Worm (Caenorhabditis elegans) whole organism, L4 larva: ENCODE results near the gene srm-3.

Experiments
- F10B5.3 ChIP-seq: sonication (generic microtip); optimal IDR thresholded peaks from 2 replicates; lab custom pipeline; 2016; ENCODE audit warnings: mild to moderate bottlenecking, missing genetic modification characterization, missing compliant biosample characterization
- T20F7.1 ChIP-seq: fragments of 200-800 bp; sonication (Bioruptor generic); optimal IDR thresholded peaks from 2 replicates; lab custom pipeline; 2018; ENCODE audit warnings: mild to moderate bottlenecking, missing genetic modification characterization, missing compliant biosample characterization
- Y48G9A.11 ChIP-seq: fragments of 200-800 bp; sonication (Bioruptor generic); IDR thresholded peaks from 2 replicates; pipeline ENCODE4 v1.3.6; 2022; ENCODE audit warnings: missing genetic modification reagents, missing genetic modification characterization, missing compliant biosample characterization
- Y75B8A.6 ChIP-seq: fragments of 200-800 bp; sonication (Bioruptor generic); IDR thresholded peaks from 2 replicates; pipeline ENCODE4 v1.3.6; 2022; ENCODE audit warnings: missing genetic modification reagents, missing genetic modification characterization, missing compliant biosample characterization
- ZK546.5 ChIP-seq, 2 experiments: sonication (generic microtip); optimal IDR thresholded peaks; 2 replicates each; lab custom pipeline; 2017; ENCODE audit warnings: missing biosample characterization in 2 of 2, missing genetic modification characterization in 2 of 2
- aha-1 ChIP-seq: fragments of 150-350 bp; peaks from one replicate; lab custom pipeline; 2014; ENCODE audit warnings: missing biosample characterization, missing genetic modification characterization
- ama-1 ChIP-seq: fragments of 150-350 bp; optimal IDR thresholded peaks from 2 replicates; lab custom pipeline; 2014; ENCODE audit warnings: inconsistent platforms, mixed read lengths
- attf-4 ChIP-seq: sonication (generic microtip); optimal IDR thresholded peaks from 3 replicates; lab custom pipeline; 2017; ENCODE audit warnings: missing biosample characterization, missing genetic modification characterization
- ces-1 ChIP-seq: fragments of 150-350 bp; sonication (generic microtip); optimal IDR thresholded peaks from 4 replicates; lab custom pipeline; 2014; ENCODE audit warnings: missing biosample characterization, missing genetic modification reagents, missing genetic modification characterization
- cey-2 ChIP-seq: sonication (generic microtip); optimal IDR thresholded peaks from 3 replicates; lab custom pipeline; 2017; ENCODE audit warnings: missing genetic modification characterization, mild to moderate bottlenecking, missing compliant biosample characterization, antibody characterized with exemption, borderline replicate concordance; ENCODE audit not compliant: insufficient read depth
- ctbp-1 ChIP-seq: fragments of 200-800 bp; sonication (Bioruptor generic); IDR thresholded peaks from 2 replicates; pipeline ENCODE4 v1.3.6; 2022; ENCODE audit warnings: missing genetic modification reagents, missing genetic modification characterization, missing compliant biosample characterization
- daf-16 ChIP-seq, 3 experiments: sonication (generic microtip); optimal IDR thresholded peaks; 2 replicates each; lab custom pipeline; 2016 to 2017; ENCODE audit warnings: missing genetic modification characterization in 3 of 3, missing genetic modification reagents in 3 of 3, mild to moderate bottlenecking in 2 of 3, missing compliant biosample characterization in 2 of 3, missing biosample characterization in 1 of 3, moderate library complexity in 1 of 3
- daf-8 ChIP-seq: fragments of 200-800 bp; sonication (Bioruptor generic); IDR thresholded peaks from 2 replicates; pipeline ENCODE4 v1.3.6; 2022; ENCODE audit warnings: missing genetic modification characterization, missing compliant biosample characterization
- dve-1 ChIP-seq: sonication (generic microtip); optimal IDR thresholded peaks from 2 replicates; lab custom pipeline; 2017; ENCODE audit warnings: antibody characterized with exemption, mild to moderate bottlenecking, missing genetic modification characterization, missing compliant biosample characterization; ENCODE audit not compliant: insufficient read depth
- egl-43 ChIP-seq: fragments of 200-800 bp; sonication (Bioruptor generic); IDR thresholded peaks from 2 replicates; pipeline ENCODE4 v1.3.6; 2022; ENCODE audit warnings: missing genetic modification reagents, missing genetic modification characterization, missing compliant biosample characterization
- fkh-10 ChIP-seq: fragments of 150-350 bp; optimal IDR thresholded peaks from 2 replicates; lab custom pipeline; 2014; ENCODE audit warnings: missing biosample characterization, missing genetic modification reagents, missing genetic modification characterization
- hlh-11 ChIP-seq: fragments of 200-800 bp; sonication (Bioruptor generic); optimal IDR thresholded peaks from 2 replicates; lab custom pipeline; 2018; ENCODE audit warnings: mild to moderate bottlenecking, missing genetic modification characterization, missing compliant biosample characterization
- lim-7 ChIP-seq: fragments of 200-800 bp; sonication (Bioruptor generic); IDR thresholded peaks from 2 replicates; pipeline ENCODE4 v1.3.6; 2022; ENCODE audit warnings: missing genetic modification characterization, missing compliant biosample characterization
- lin-29 ChIP-seq: fragments of 200-800 bp; sonication (Bioruptor generic); IDR thresholded peaks from 2 replicates; pipeline ENCODE4 v1.3.6; 2022; ENCODE audit warnings: missing genetic modification reagents, missing genetic modification characterization, missing compliant biosample characterization
- lir-3 ChIP-seq: sonication (generic microtip); optimal IDR thresholded peaks from 2 replicates; lab custom pipeline; 2016; ENCODE audit warnings: mild to moderate bottlenecking, missing genetic modification characterization, missing compliant biosample characterization
- lsy-2 ChIP-seq, 2 experiments: fragments of 150-350 bp in 1 of 2; sonication (generic microtip) in 1 of 2; optimal IDR thresholded peaks; 2 replicates each; lab custom pipeline; 2014 to 2017; ENCODE audit warnings: missing biosample characterization in 2 of 2, missing genetic modification characterization in 2 of 2
- mdt-29 ChIP-seq: fragments of 200-800 bp; sonication (Bioruptor generic); IDR thresholded peaks from 2 replicates; pipeline ENCODE4 v1.3.6; 2022; ENCODE audit warnings: missing genetic modification reagents, missing genetic modification characterization, missing compliant biosample characterization
- nhr-10 ChIP-seq: fragments of 150-350 bp; optimal IDR thresholded peaks from 2 replicates; lab custom pipeline; 2014; ENCODE audit warnings: missing biosample characterization, missing genetic modification characterization
- nhr-11 ChIP-seq: fragments of 150-350 bp; optimal IDR thresholded peaks from 2 replicates; lab custom pipeline; 2014; ENCODE audit warnings: missing biosample characterization, missing genetic modification characterization
- nhr-111 ChIP-seq: fragments of 200-800 bp; sonication (Bioruptor generic); optimal IDR thresholded peaks from 2 replicates; lab custom pipeline; 2018; ENCODE audit warnings: mild to moderate bottlenecking, missing genetic modification characterization, missing compliant biosample characterization
- nhr-25 ChIP-seq: sonication (generic microtip); optimal IDR thresholded peaks from 2 replicates; lab custom pipeline; 2017; ENCODE audit warnings: missing genetic modification characterization, mild to moderate bottlenecking, missing compliant biosample characterization, antibody characterized with exemption, moderate library complexity, borderline replicate concordance; ENCODE audit not compliant: insufficient read depth
- nhr-48 ChIP-seq: sonication (generic microtip); optimal IDR thresholded peaks from 2 replicates; lab custom pipeline; 2016; ENCODE audit warnings: mild to moderate bottlenecking, missing genetic modification characterization, missing compliant biosample characterization
- nhr-76 ChIP-seq: fragments of 150-350 bp; optimal IDR thresholded peaks from 2 replicates; lab custom pipeline; 2014; ENCODE audit warnings: missing biosample characterization, missing genetic modification characterization
- pqm-1 ChIP-seq: sonication (generic microtip); optimal IDR thresholded peaks from 2 replicates; lab custom pipeline; 2017; ENCODE audit warnings: missing biosample characterization, missing genetic modification characterization
- rbr-2 ChIP-seq: sonication (generic microtip); optimal IDR thresholded peaks from 2 replicates; lab custom pipeline; 2016; ENCODE audit warnings: missing genotype, missing genetic modification characterization, missing compliant biosample characterization
- saeg-2 ChIP-seq: fragments of 200-800 bp; sonication (Bioruptor generic); IDR thresholded peaks from 2 replicates; pipeline ENCODE4 v1.3.6; 2022; ENCODE audit warnings: missing genetic modification reagents, missing genetic modification characterization, missing compliant biosample characterization
- unc-39 ChIP-seq: sonication (generic microtip); optimal IDR thresholded peaks from 2 replicates; lab custom pipeline; 2017; ENCODE audit warnings: missing biosample characterization, missing genetic modification characterization
- zag-1 ChIP-seq: fragments of 150-350 bp; optimal IDR thresholded peaks from 2 replicates; lab custom pipeline; 2014; ENCODE audit warnings: missing biosample characterization, missing genetic modification characterization
- zip-11 ChIP-seq: fragments of 200-800 bp; sonication (Bioruptor generic); IDR thresholded peaks from 2 replicates; pipeline ENCODE4 v1.3.6; 2022; ENCODE audit warnings: missing genetic modification characterization, missing compliant biosample characterization
- zip-2 ChIP-seq: fragments of 150-350 bp; optimal IDR thresholded peaks from 2 replicates; lab custom pipeline; 2014; ENCODE audit warnings: missing biosample characterization, missing genetic modification characterization
- ztf-7 ChIP-seq: fragments of 150-350 bp; optimal IDR thresholded peaks from 2 replicates; lab custom pipeline; 2014; ENCODE audit warnings: missing biosample characterization, missing genetic modification characterization

Gene srm-3

ce11 chrIV:9653184-9653583, 4.4 kb downstream of the srm-3 start, which contains the start of gene F58G6.3:
TSS of gene F58G6.3 (plus strand) at chrIV:9653535.
- TF ChIP-seq ama-1 (no peak), dve-1 (peak; percentile 20), daf-16 (GFP tag; optimal IDR thresholded peaks at IDR 0.05; lab: Kevin White, UChicago) (no peak), daf-16 (tag; optimal IDR thresholded peaks at IDR 0.05; lab: Kevin White, UChicago) (peak; percentile 29), lir-3 (tag; lab: Kevin White, UChicago) (no peak), nhr-10 (no peak), nhr-48 (tag; lab: Kevin White, UChicago) (no peak), zip-11 (GFP tag; lab: Robert Waterston, UW) (no peak), rbr-2 (tag; lab: Kevin White, UChicago) (no peak), lsy-2 (tag; optimal IDR thresholded peaks at IDR 0.05; lab: Kevin White, UChicago) (peak in 1 of 2 experiments; percentile 64), pqm-1 (tag; lab: Kevin White, UChicago) (peak; percentile 5), nhr-25 (no peak), ZK546.5 (tag; optimal IDR thresholded peaks at IDR 0.05; lab: Kevin White, UChicago) (no peak)
- TF ChIP-seq, all 104 proteins: peak for 4

DNA sequence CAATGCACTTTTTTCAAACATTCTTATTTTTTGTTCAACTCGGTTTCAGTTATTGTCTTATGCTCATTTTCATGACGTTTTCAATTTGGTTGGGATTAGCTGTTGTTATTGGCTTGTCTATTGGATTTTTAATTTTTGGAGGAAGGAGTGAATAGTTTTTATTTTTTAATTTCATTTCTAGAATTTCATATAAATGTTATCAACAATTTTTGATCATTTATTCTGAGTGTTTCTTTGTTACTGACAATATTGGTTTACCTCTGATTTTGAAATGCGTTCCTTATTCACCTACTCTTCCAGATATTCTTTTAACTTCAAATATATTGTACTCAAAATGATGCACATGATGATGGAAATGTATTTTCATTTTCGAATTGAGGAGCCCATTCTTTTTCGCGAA, 5.2 kb downstream of the srm-3 start, which contains the start of gene F58G6.7:
TSS of gene F58G6.7 (plus strand) at position 301 of the 400 bp plus-strand sequence.
- TF ChIP-seq daf-8 (GFP tag; lab: Robert Waterston, UW), result no peak
- TF ChIP-seq hlh-11 (tag; lab: Kevin White, UChicago), result no peak
- no peak for TF ChIP-seq T20F7.1 (GFP tag; lab: Kevin White, UChicago)
- no peak for TF ChIP-seq lim-7 (GFP tag; lab: Robert Waterston, UW)
- TF ChIP-seq cey-2 (tag; lab: Kevin White, UChicago), result no peak
- TF ChIP-seq nhr-48 (tag; lab: Kevin White, UChicago), result no peak
- no peak for TF ChIP-seq F10B5.3

- TF ChIP-seq egl-43 (GFP tag; lab: Robert Waterston, UW), result no peak
- peak; percentile 41 for TF ChIP-seq ces-1
Observed at ce11 chrIV:9655556-9655955, 6.8 kb downstream of the srm-3 start.

- TF ChIP-seq lin-29 (GFP tag; lab: Robert Waterston, UW) (no peak), unc-39 (tag; lab: Kevin White, UChicago) (no peak), ztf-7 (tag; lab: Kevin White, UChicago) (no peak), aha-1 (tag; lab: Kevin White, UChicago) (no peak), nhr-111 (GFP tag; lab: Kevin White, UChicago) (no peak), saeg-2 (GFP tag; lab: Robert Waterston, UW) (no peak), Y48G9A.11 (GFP tag; lab: Robert Waterston, UW) (no peak), ctbp-1 (GFP tag; lab: Robert Waterston, UW) (no peak), daf-8 (GFP tag; lab: Robert Waterston, UW) (no peak), rbr-2 (tag; lab: Kevin White, UChicago) (no peak), Y75B8A.6 (GFP tag; lab: Robert Waterston, UW) (no peak), zag-1 (no peak), zip-2 (tag; lab: Kevin White, UChicago) (no peak), nhr-76 (no peak), nhr-11 (no peak), mdt-29 (GFP tag; lab: Robert Waterston, UW) (no peak), attf-4 (tag; lab: Kevin White, UChicago) (no peak), fkh-10 (GFP tag; lab: Kevin White, UChicago) (no peak)
- TF ChIP-seq, all 104 proteins: peak for 0
Observed at ce11 chrIV:9657753-9658152, 9.0 kb downstream of the srm-3 start, which contains the start of gene acc-1. TSS of gene acc-1 (plus strand) at chrIV:9658053.
